Fruit fly (Drosophila melanogaster) whole organism, embryonic: ENCODE data around the gene CG33325.

Source experiments
- Aef1 ChIP-seq: fragments of 200-800 bp; sonication (Bioruptor generic); IDR thresholded peaks from 3 replicates; pipeline ENCODE4 v1.3.6; 2022; ENCODE audit warnings: missing biosample characterization, missing genetic modification characterization
- Atf-2 ChIP-seq: fragments of 200-800 bp; sonication (Bioruptor generic); optimal IDR thresholded peaks from 2 replicates; lab custom pipeline; 2016; ENCODE audit warnings: missing biosample characterization, missing genetic modification characterization
- CG11093 ChIP-seq: fragments of 200-800 bp; sonication (Bioruptor generic); IDR thresholded peaks from 3 replicates; pipeline ENCODE4 v1.3.6; 2022; ENCODE audit warnings: missing biosample characterization, missing genetic modification characterization
- CG12299 ChIP-seq: fragments of 200-800 bp; sonication (Bioruptor generic); optimal IDR thresholded peaks from 2 replicates; lab custom pipeline; 2018; ENCODE audit warnings: missing biosample characterization, mild to moderate bottlenecking, missing genetic modification characterization
- CG12391 ChIP-seq: fragments of 200-800 bp; sonication (Bioruptor generic); optimal IDR thresholded peaks from 3 replicates; lab custom pipeline; 2018; ENCODE audit warnings: missing biosample characterization, mild to moderate bottlenecking, missing genetic modification characterization, moderate library complexity
- CG13424 ChIP-seq: fragments of 200-800 bp; sonication (Bioruptor generic); optimal IDR thresholded peaks from 2 replicates; lab custom pipeline; 2019; ENCODE audit warnings: missing biosample characterization, mild to moderate bottlenecking, missing genetic modification characterization, moderate library complexity
- CG13624 ChIP-seq: fragments of 200-800 bp; sonication (Bioruptor generic); optimal IDR thresholded peaks from 2 replicates; lab custom pipeline; 2016; ENCODE audit warnings: missing biosample characterization, missing genetic modification characterization
- CG14860 ChIP-seq: fragments of 200-800 bp; sonication (Bioruptor generic); IDR thresholded peaks from 3 replicates; pipeline ENCODE4 v1.3.6; 2022; ENCODE audit warnings: missing biosample characterization, missing genetic modification characterization; ENCODE audit not compliant: partially characterized antibody
- CG1647 ChIP-seq: fragments of 200-800 bp; sonication (Bioruptor generic); optimal IDR thresholded peaks from 3 replicates; lab custom pipeline; 2016; ENCODE audit warnings: missing biosample characterization, missing genetic modification characterization
- CG16815 ChIP-seq: fragments of 200-800 bp; sonication (Bioruptor generic); optimal IDR thresholded peaks from 3 replicates; lab custom pipeline; 2017; ENCODE audit warnings: missing biosample characterization, mild to moderate bottlenecking, missing genetic modification characterization
- CG18619 ChIP-seq: fragments of 200-800 bp; sonication (Bioruptor generic); optimal IDR thresholded peaks from 3 replicates; lab custom pipeline; 2017; ENCODE audit warnings: missing biosample characterization, mild to moderate bottlenecking, missing genetic modification characterization
- CG30403 ChIP-seq: fragments of 200-800 bp; sonication (Bioruptor generic); optimal IDR thresholded peaks from 3 replicates; lab custom pipeline; 2016; ENCODE audit warnings: missing biosample characterization, missing genetic modification characterization
- CG31224 ChIP-seq: fragments of 200-800 bp; sonication (Bioruptor generic); IDR thresholded peaks from 2 replicates; pipeline ENCODE4 v1.3.6; 2022; ENCODE audit warnings: missing biosample characterization, missing genetic modification characterization
- CG3281 ChIP-seq: fragments of 200-800 bp; sonication (Bioruptor generic); optimal IDR thresholded peaks from 3 replicates; lab custom pipeline; 2017; ENCODE audit warnings: missing biosample characterization, mild to moderate bottlenecking, missing genetic modification characterization
- CG3407 ChIP-seq: fragments of 200-800 bp; sonication (Bioruptor generic); optimal IDR thresholded peaks from 2 replicates; lab custom pipeline; 2018; ENCODE audit warnings: missing biosample characterization, mild to moderate bottlenecking, missing genetic modification characterization
- CG34376 ChIP-seq: fragments of 200-800 bp; sonication (Bioruptor generic); optimal IDR thresholded peaks from 2 replicates; lab custom pipeline; 2018; ENCODE audit warnings: missing biosample characterization, mild to moderate bottlenecking, missing genetic modification characterization
- CG43689 ChIP-seq: fragments of 200-800 bp; sonication (Bioruptor generic); IDR thresholded peaks from 2 replicates; pipeline ENCODE4 v1.3.6; 2022; ENCODE audit warnings: missing biosample characterization, missing genetic modification characterization
- CG5953 ChIP-seq: fragments of 200-800 bp; sonication (Bioruptor generic); IDR thresholded peaks from 2 replicates; pipeline ENCODE4 v1.3.6; 2022; ENCODE audit warnings: missing biosample characterization, missing genetic modification characterization
- CG6175 ChIP-seq: fragments of 200-800 bp; sonication (Bioruptor generic); IDR thresholded peaks from 3 replicates; pipeline ENCODE4 v1.3.6; 2022; ENCODE audit warnings: missing biosample characterization, missing genetic modification characterization
- CG8359 ChIP-seq: fragments of 200-800 bp; sonication (Bioruptor generic); optimal IDR thresholded peaks from 2 replicates; lab custom pipeline; 2017; ENCODE audit warnings: missing biosample characterization, mild to moderate bottlenecking, missing genetic modification characterization, borderline replicate concordance
- CG9437 ChIP-seq: fragments of 200-800 bp; sonication (Bioruptor generic); optimal IDR thresholded peaks from 2 replicates; lab custom pipeline; 2018; ENCODE audit warnings: missing biosample characterization, mild to moderate bottlenecking, missing genetic modification characterization
- CG9609 ChIP-seq: fragments of 200-800 bp; sonication (Bioruptor generic); optimal IDR thresholded peaks from 3 replicates; lab custom pipeline; 2016; ENCODE audit warnings: missing biosample characterization, missing genetic modification characterization
- Dbx ChIP-seq: fragments of 200-800 bp; sonication (Bioruptor generic); IDR thresholded peaks from 3 replicates; pipeline ENCODE4 v1.3.6; 2022; ENCODE audit warnings: missing biosample characterization, missing genetic modification characterization
- Lhr ChIP-seq: fragments of 200-800 bp; sonication (Bioruptor generic); optimal IDR thresholded peaks from 3 replicates; lab custom pipeline; 2017; ENCODE audit warnings: mild to moderate bottlenecking, missing biosample characterization, missing genetic modification reagents, missing genetic modification characterization
- MBD-R2 ChIP-seq: fragments of 200-800 bp; sonication (Bioruptor generic); IDR thresholded peaks from 2 replicates; pipeline ENCODE4 v1.3.6; 2022; ENCODE audit warnings: missing biosample characterization, missing genetic modification characterization
- NC2β ChIP-seq: fragments of 200-800 bp; sonication (Bioruptor generic); optimal IDR thresholded peaks from 2 replicates; lab custom pipeline; 2016; ENCODE audit warnings: missing biosample characterization, missing genetic modification characterization
- Nf-YA ChIP-seq: fragments of 200-800 bp; sonication (Bioruptor generic); IDR thresholded peaks from 2 replicates; pipeline ENCODE4 v1.3.6; 2022; ENCODE audit warnings: missing biosample characterization, missing genetic modification characterization
- NfI ChIP-seq: fragments of 200-800 bp; sonication (Bioruptor generic); optimal IDR thresholded peaks from 3 replicates; lab custom pipeline; 2018; ENCODE audit warnings: missing biosample characterization, mild to moderate bottlenecking, missing genetic modification characterization, moderate library complexity
- Oli ChIP-seq: fragments of 200-800 bp; sonication (Bioruptor generic); optimal IDR thresholded peaks from 2 replicates; lab custom pipeline; 2018; ENCODE audit warnings: missing biosample characterization, mild to moderate bottlenecking, missing genetic modification characterization, moderate library complexity
- Rfx ChIP-seq: fragments of 200-800 bp; sonication (Bioruptor generic); IDR thresholded peaks from 2 replicates; pipeline ENCODE4 v1.3.6; 2022; ENCODE audit warnings: missing biosample characterization, missing genetic modification characterization
- Scr ChIP-seq: fragments of 200-800 bp; sonication (Bioruptor generic); IDR thresholded peaks from 2 replicates; pipeline ENCODE4 v1.3.6; 2022; ENCODE audit warnings: missing biosample characterization, missing genetic modification characterization; ENCODE audit not compliant: partially characterized antibody
- Vsx1 ChIP-seq: fragments of 200-800 bp; sonication (Bioruptor generic); optimal IDR thresholded peaks from 2 replicates; lab custom pipeline; 2017; ENCODE audit warnings: missing biosample characterization, mild to moderate bottlenecking, missing genetic modification characterization, missing genetic modification reagents
- al ChIP-seq: fragments of 200-800 bp; sonication (Bioruptor generic); IDR thresholded peaks from 2 replicates; pipeline ENCODE4 v1.3.6; 2022; ENCODE audit warnings: missing biosample characterization, missing genetic modification characterization
- bigmax ChIP-seq: fragments of 200-800 bp; sonication (Bioruptor generic); optimal IDR thresholded peaks from 2 replicates; lab custom pipeline; 2018; ENCODE audit warnings: missing biosample characterization, mild to moderate bottlenecking, missing genetic modification characterization
- chif ChIP-seq, 2 experiments: fragments of 200-800 bp; sonication (Bioruptor generic); optimal IDR thresholded peaks; 3 replicates each; lab custom pipeline; 2016; ENCODE audit warnings: missing biosample characterization in 2 of 2, missing genetic modification characterization in 2 of 2
- grn ChIP-seq: fragments of 200-800 bp; sonication (Bioruptor generic); optimal IDR thresholded peaks from 3 replicates; lab custom pipeline; 2017; ENCODE audit warnings: missing biosample characterization, missing genetic modification characterization
- gro ChIP-seq: fragments of 200-800 bp; sonication (Bioruptor generic); optimal IDR thresholded peaks from 2 replicates; lab custom pipeline; 2016; ENCODE audit warnings: missing biosample characterization, missing genetic modification characterization
- klu ChIP-seq: fragments of 200-800 bp; sonication (Bioruptor generic); IDR thresholded peaks from 2 replicates; pipeline ENCODE4 v1.3.6; 2022; ENCODE audit warnings: missing biosample characterization, missing genetic modification characterization
- org-1 ChIP-seq: fragments of 200-800 bp; sonication (Bioruptor generic); optimal IDR thresholded peaks from 2 replicates; lab custom pipeline; 2017; ENCODE audit warnings: missing biosample characterization, missing genetic modification characterization
- p53 ChIP-seq: fragments of 200-800 bp; sonication (Bioruptor generic); optimal IDR thresholded peaks from 2 replicates; lab custom pipeline; 2016; ENCODE audit warnings: missing biosample characterization, missing genetic modification characterization
- phol ChIP-seq: fragments of 200-800 bp; sonication (Bioruptor generic); optimal IDR thresholded peaks from 3 replicates; lab custom pipeline; 2018; ENCODE audit warnings: missing biosample characterization, mild to moderate bottlenecking, missing genetic modification characterization, moderate library complexity
- pita ChIP-seq: fragments of 200-800 bp; sonication (Bioruptor generic); optimal IDR thresholded peaks from 2 replicates; lab custom pipeline; 2017; ENCODE audit warnings: missing biosample characterization, mild to moderate bottlenecking, missing genetic modification characterization
- sens ChIP-seq: fragments of 200-800 bp; sonication (Bioruptor generic); peaks from one replicate; lab custom pipeline; 2016; ENCODE audit warnings: missing biosample characterization, missing genetic modification characterization
- sens-2 ChIP-seq: fragments of 200-800 bp; sonication (Bioruptor generic); IDR thresholded peaks from 2 replicates; pipeline ENCODE4 v1.3.6; 2022; ENCODE audit warnings: missing biosample characterization, missing genetic modification characterization
- slp2 ChIP-seq: fragments of 200-800 bp; sonication (Bioruptor generic); optimal IDR thresholded peaks from 2 replicates; lab custom pipeline; 2016; ENCODE audit warnings: missing biosample characterization, missing genetic modification characterization
- tll ChIP-seq, 2 experiments: fragments of 200-800 bp in 1 of 2; fragments of >200 bp in 1 of 2; sonication (Bioruptor generic) in 1 of 2; optimal IDR thresholded peaks; 2 replicates each; lab custom pipeline; 2017 to 2019; ENCODE audit warnings: missing biosample characterization in 2 of 2, missing genetic modification characterization in 2 of 2, mild to moderate bottlenecking in 1 of 2, moderate library complexity in 1 of 2
- trh ChIP-seq: fragments of 200-800 bp; sonication (Bioruptor generic); optimal IDR thresholded peaks from 2 replicates; lab custom pipeline; 2016; ENCODE audit warnings: missing biosample characterization, missing genetic modification characterization
- wor ChIP-seq: fragments of 200-800 bp; sonication (Bioruptor generic); IDR thresholded peaks from 2 replicates; pipeline ENCODE4 v1.3.6; 2022; ENCODE audit warnings: missing biosample characterization, missing genetic modification characterization
- zf30C ChIP-seq: fragments of 200-800 bp; sonication (Bioruptor generic); optimal IDR thresholded peaks from 3 replicates; lab custom pipeline; 2018; ENCODE audit warnings: missing biosample characterization, mild to moderate bottlenecking, missing genetic modification characterization

CG33325 gene

DNA sequence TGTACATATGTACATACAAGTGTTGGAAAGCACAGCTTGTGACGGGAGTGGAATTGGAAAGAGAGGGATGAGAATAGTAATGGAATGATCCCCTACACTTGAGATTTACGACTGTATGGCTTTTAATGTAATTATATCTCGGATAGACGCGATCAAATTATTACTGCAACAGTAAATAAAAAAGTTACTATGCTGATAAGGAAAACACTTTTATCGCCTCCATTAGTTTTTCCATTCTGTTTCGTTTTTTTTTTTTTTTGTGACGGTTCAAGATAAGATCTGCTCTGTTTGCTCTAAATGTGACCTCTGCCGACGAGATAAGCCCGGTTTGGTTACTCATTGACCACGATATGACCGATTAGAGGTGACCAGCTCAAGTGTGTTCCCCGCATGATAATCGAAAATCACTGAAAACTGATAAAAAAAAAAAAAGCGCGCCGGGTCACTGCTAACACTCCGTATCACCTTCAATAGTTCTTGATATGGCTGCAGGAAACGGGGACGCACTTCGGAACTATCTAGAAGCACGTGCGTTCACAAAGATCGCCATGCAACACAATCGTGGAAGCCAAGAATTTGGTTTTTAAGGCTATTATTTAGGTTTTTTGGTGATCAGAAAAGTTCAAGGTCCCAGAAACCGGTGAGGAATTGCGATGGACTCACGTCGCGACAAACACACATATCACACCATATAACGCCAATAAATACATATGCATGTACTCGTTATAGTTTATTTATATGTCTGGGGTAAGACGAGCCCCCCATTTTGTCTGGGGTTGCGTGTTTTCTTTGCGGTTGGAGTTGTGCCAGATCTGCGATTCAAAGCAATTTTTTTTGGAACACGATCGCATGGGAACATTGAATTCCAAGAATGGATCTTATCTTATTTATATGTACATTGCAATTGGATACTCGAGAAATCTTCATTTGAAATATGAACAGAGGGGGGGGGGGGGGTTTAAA is 9.0 kb downstream of the CG33325 start, which contains the start of gene p (continued):
- TF ChIP-seq CG8359 (GFP tag; lab: Kevin White, UChicago) (peak; percentile 37), phol (tag; lab: Kevin White, UChicago) (peak; percentile 38), chif (GFP tag; optimal IDR thresholded peaks at IDR 0.05; lab: Kevin White, UChicago) (peak in 1 of 2 experiments; percentile 31), CG9437 (GFP tag; lab: Kevin White, UChicago) (no peak), CG9609 (GFP tag; lab: Kevin White, UChicago) (peak; percentile 0), MBD-R2 (GFP tag; lab: Robert Waterston, UW) (peak; percentile 30; the same call in 1 of the 2 replicates), slp2 (GFP tag; lab: Kevin White, UChicago) (peak; percentile 36), Oli (tag; lab: Kevin White, UChicago) (peak; percentile 17), CG31224 (GFP tag; lab: Robert Waterston, UW) (peak; percentile 21; the same call in 1 of the 2 replicates), CG43689 (GFP tag; lab: Robert Waterston, UW) (no peak), Aef1 (GFP tag; lab: Robert Waterston, UW) (no peak; the same call in 2 of the 3 replicates), Nf-YA (no peak), CG30403 (GFP tag; lab: Kevin White, UChicago) (peak; percentile 43), CG3407 (GFP tag; lab: Kevin White, UChicago) (peak; percentile 7), CG16815 (GFP tag; lab: Kevin White, UChicago) (peak; percentile 6), CG12299 (peak; percentile 37), trh (GFP tag; lab: Kevin White, UChicago) (no peak), CG3281 (GFP tag; lab: Kevin White, UChicago) (peak; percentile 14), CG18619 (GFP tag; lab: Kevin White, UChicago) (no peak), CG13624 (GFP tag; lab: Kevin White, UChicago) (peak; percentile 14), CG6175 (GFP tag; lab: Robert Waterston, UW) (no peak), CG34376 (GFP tag; lab: Kevin White, UChicago) (peak; percentile 91), Lhr (GFP tag; lab: Kevin White, UChicago) (no peak), Vsx1 (GFP tag; lab: Kevin White, UChicago) (no peak), org-1 (GFP tag; lab: Kevin White, UChicago) (peak; percentile 9), grn (GFP tag; lab: Kevin White, UChicago) (peak; percentile 98), tll (GFP tag; optimal IDR thresholded peaks at IDR 0.05; lab: Kevin White, UChicago) (no peak), Dbx (GFP tag; lab: Robert Waterston, UW) (0 out of 3 replicates have a peak, but pooled peaks have one; percentile 25), pita (GFP tag; lab: Kevin White, UChicago) (no peak), NfI (GFP tag; lab: Kevin White, UChicago) (peak; percentile 10), p53 (GFP tag; lab: Kevin White, UChicago) (no peak), CG13424 (tag; lab: Kevin White, UChicago) (peak; percentile 31), NC2β (GFP tag; lab: Kevin White, UChicago) (peak; percentile 15), wor (GFP tag; lab: Robert Waterston, UW) (no peak), CG1647 (GFP tag; lab: Kevin White, UChicago) (peak; percentile 30), gro (GFP tag; lab: Kevin White, UChicago) (no peak), CG14860 (GFP tag; lab: Robert Waterston, UW) (no peak), CG12391 (tag; lab: Kevin White, UChicago) (peak; percentile 17), al (GFP tag; lab: Robert Waterston, UW) (no peak), sens (GFP tag; lab: Kevin White, UChicago) (peak; percentile 90), Scr (GFP tag; lab: Robert Waterston, UW) (no peak), zf30C (GFP tag; lab: Kevin White, UChicago) (no peak), Atf-2 (no peak), sens-2 (GFP tag; lab: Robert Waterston, UW) (peak; percentile 68), bigmax (GFP tag; lab: Kevin White, UChicago) (no peak), Rfx (GFP tag; lab: Robert Waterston, UW) (peak; percentile 51), klu (no peak), CG11093 (no peak), CG5953 (peak; percentile 3; the same call in 1 of the 2 replicates)
